Worm (Caenorhabditis elegans) whole organism, L4/young adult: ENCODE measurements around the gene acl-12.

Experiments used
- dao-5 ChIP-seq: sonication (generic microtip); optimal IDR thresholded peaks from 2 replicates; lab custom pipeline; 2016; ENCODE audit warnings: missing genotype, missing genetic modification characterization, moderate library complexity, missing compliant biosample characterization
- him-1 ChIP-seq: sonication (generic microtip); optimal IDR thresholded peaks from 2 replicates; lab custom pipeline; 2016; ENCODE audit warnings: missing genotype, missing genetic modification reagents, missing genetic modification characterization, missing compliant biosample characterization

ce11 chrX:7436912-7437311, 5.5 kb downstream of the acl-12 start:
- no peak for TF ChIP-seq dao-5 (tag; lab: Kevin White, UChicago)
- TF ChIP-seq him-1 (tag; lab: Kevin White, UChicago), result no peak
